Fruit fly (Drosophila melanogaster): ENCODE results near the gene JhI-21.

JhI-21 gene

dm6 chr2L:12055837-12056388 is at the start of gene JhI-21, which contains the start of the genes RpL7-like and CG34164 (continued):
- TF ChIP-seq tup (GFP tag; optimal IDR thresholded peaks at IDR 0.05) (no peak), MTF-1 (GFP tag; optimal IDR thresholded peaks at IDR 0.05; ENCODE audit: borderline replicate concordance) (no peak), ab (GFP tag; optimal IDR thresholded peaks at IDR 0.05) (no peak), Meics (GFP tag; optimal IDR thresholded peaks at IDR 0.05) (peak; percentile 22), CG1024 (GFP tag; IDR thresholded peaks at IDR 0.05) (peak; percentile 35; the same call in 1 of the 2 replicates), Asciz (GFP tag; optimal IDR thresholded peaks at IDR 0.05) (no peak), CG11247 (GFP tag; IDR thresholded peaks at IDR 0.05) (no peak), Nf-YC (tag; optimal IDR thresholded peaks at IDR 0.05) (peak; percentile 11), CG6254 (GFP tag; optimal IDR thresholded peaks at IDR 0.05) (no peak), CG15696 (tag; optimal IDR thresholded peaks at IDR 0.05) (no peak), tna (GFP tag; IDR thresholded peaks at IDR 0.05; ENCODE audit: partially characterized antibody) (peak; percentile 17; the same call in 1 of the 2 replicates), NC2α (GFP tag; optimal IDR thresholded peaks at IDR 0.05) (no peak), HLH3B (GFP tag; IDR thresholded peaks at IDR 0.05) (no peak), emc (GFP tag; optimal IDR thresholded peaks at IDR 0.05) (no peak), CrebB (tag; optimal IDR thresholded peaks at IDR 0.05) (no peak), ato (GFP tag; IDR thresholded peaks at IDR 0.05; ENCODE audit: partially characterized antibody) (peak; percentile 31; the same call in 1 of the 2 replicates), Fer3 (tag; optimal IDR thresholded peaks at IDR 0.05) (no peak), CG9876 (GFP tag; optimal IDR thresholded peaks at IDR 0.05) (no peak), CG13624 (GFP tag; optimal IDR thresholded peaks at IDR 0.05) (no peak), slou (GFP tag; optimal IDR thresholded peaks at IDR 0.05) (no peak), zen2 (GFP tag; IDR thresholded peaks at IDR 0.05; ENCODE audit: partially characterized antibody) (no peak; the same call in 2 of the 3 replicates), Hand (GFP tag; optimal IDR thresholded peaks at IDR 0.05) (no peak), CG18011 (GFP tag; optimal IDR thresholded peaks at IDR 0.05) (no peak), kah (GFP tag; optimal IDR thresholded peaks at IDR 0.05) (no peak), CG12299 (tag; optimal IDR thresholded peaks at IDR 0.05) (no peak), CG1832 (GFP tag; optimal IDR thresholded peaks at IDR 0.05) (no peak), CG8924 (tag; optimal IDR thresholded peaks at IDR 0.05) (peak; percentile 35), CG1647 (GFP tag; optimal IDR thresholded peaks at IDR 0.05) (no peak), stc (GFP tag; IDR thresholded peaks at IDR 0.05) (no peak), grn (GFP tag; optimal IDR thresholded peaks at IDR 0.05) (no peak), CG11093 (GFP tag; IDR thresholded peaks at IDR 0.05) (no peak), TFAM (GFP tag; optimal IDR thresholded peaks at IDR 0.05) (no peak), Sry-δ (GFP tag; optimal IDR thresholded peaks at IDR 0.05) (peak; percentile 95), amos (GFP tag; IDR thresholded peaks at IDR 0.05; ENCODE audit: partially characterized antibody) (peak; percentile 70; the same call in 1 of the 2 replicates), btn (GFP tag; optimal IDR thresholded peaks at IDR 0.05) (no peak), CG17359 (tag; optimal IDR thresholded peaks at IDR 0.05) (peak; percentile 18), CG34224 (GFP tag; IDR thresholded peaks at IDR 0.05; ENCODE audit: partially characterized antibody) (peak; percentile 65; the same call in 1 of the 3 replicates), gsb-n (tag; optimal IDR thresholded peaks at IDR 0.05) (no peak), danr (GFP tag; IDR thresholded peaks at IDR 0.05) (no peak), Oli (tag; optimal IDR thresholded peaks at IDR 0.05) (no peak), HLH54F (GFP tag; optimal IDR thresholded peaks at IDR 0.05) (no peak), HHEX (GFP tag; optimal IDR thresholded peaks at IDR 0.05) (no peak), Camta (GFP tag; optimal IDR thresholded peaks at IDR 0.05) (no peak), CTCF (GFP tag; optimal IDR thresholded peaks at IDR 0.05) (no peak), dysf (GFP tag; IDR thresholded peaks at IDR 0.05) (no peak), HmgD (GFP tag; optimal IDR thresholded peaks at IDR 0.05) (no peak), PHDP (tag; optimal IDR thresholded peaks at IDR 0.05) (no peak), CG16863 (GFP tag; optimal IDR thresholded peaks at IDR 0.05) (no peak), Gug (GFP tag; IDR thresholded peaks at IDR 0.05) (no peak), hkb (optimal IDR thresholded peaks at IDR 0.05) (no peak), hkb (GFP tag; IDR thresholded peaks at IDR 0.05) (peak; percentile 31; the same call in 1 of the 2 replicates)
